Worm (Caenorhabditis elegans): ENCODE results near the gene ugt-56.

DNA sequence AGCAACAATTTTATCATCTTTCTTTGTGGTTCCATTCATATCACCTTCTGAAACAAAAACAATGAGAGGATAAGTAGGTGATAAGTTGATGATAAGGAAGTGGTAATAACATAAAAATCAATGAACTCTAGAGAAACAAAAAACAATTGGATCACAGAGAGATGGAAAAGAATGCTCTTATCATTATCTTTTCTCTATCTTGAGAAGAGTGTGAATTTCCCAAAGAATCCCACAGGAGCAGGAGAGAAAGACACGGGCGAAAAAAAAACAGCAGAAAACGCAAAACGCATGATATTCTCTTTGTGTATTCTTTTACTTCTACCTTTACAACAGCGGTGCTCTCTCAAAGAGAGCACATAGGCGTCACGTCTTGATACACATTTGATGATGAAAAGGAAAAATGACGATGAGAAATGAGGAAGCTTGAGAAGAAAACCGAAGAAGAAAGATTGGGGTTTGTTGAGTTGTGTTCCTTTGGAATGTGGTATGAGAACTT, 10.5 kb downstream of the ugt-56 start, which contains the start of gene twk-24:
- TF ChIP-seq him-1 (tag; optimal IDR thresholded peaks at IDR 0.05) (no peak), dao-5 (tag; optimal IDR thresholded peaks at IDR 0.05) (no peak), W03F9.2 (tag; optimal IDR thresholded peaks at IDR 0.05) (no peak)
